Comparison of ENCODE assay signal across 1 fruit fly cellular context in the genomic region with DNA sequence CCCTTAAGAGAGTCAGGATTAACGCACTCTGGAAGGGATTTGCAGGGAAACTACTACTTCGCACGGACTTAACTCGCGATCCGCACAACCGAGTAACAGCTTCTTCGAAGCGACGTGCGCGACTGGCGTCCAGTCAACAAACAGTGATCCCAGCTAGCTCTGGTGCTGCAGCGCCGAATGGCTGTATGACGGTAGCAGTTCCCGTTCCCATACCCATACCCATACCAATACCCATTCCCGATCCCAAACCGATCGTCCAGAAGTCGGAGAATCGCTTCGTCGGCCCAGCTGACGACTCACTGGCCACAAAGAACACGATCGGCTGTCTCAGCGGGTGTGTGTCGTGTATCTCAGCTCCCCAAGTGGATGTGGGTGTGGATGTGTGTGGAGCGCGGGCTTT.
TF ChIP-seq lines count a peak whose summit lies in the region.

A gene (minus strand): TSS at position 384 of the 400 bp plus-strand sequence.

TF ChIP-seq in whole organism, embryonic, 481 proteins besides CTCF, POLR2A, EP300 and RAD21 (continued from another document and continues in another):
- TF ChIP-seq tna (GFP tag; IDR thresholded peaks at IDR 0.05; lab: Robert Waterston, UW; ENCODE audit: partially characterized antibody) (no peak), CG3163 (GFP tag; optimal IDR thresholded peaks at IDR 0.05; lab: Kevin White, UChicago) (peak; percentile 25), cg (GFP tag; optimal IDR thresholded peaks at IDR 0.05; lab: Kevin White, UChicago) (peak; percentile 39), Nf-YB (GFP tag; optimal IDR thresholded peaks at IDR 0.05; lab: Kevin White, UChicago) (no peak), nom (GFP tag; optimal IDR thresholded peaks at IDR 0.05; lab: Kevin White, UChicago) (peak; percentile 74), CG11560 (tag; IDR thresholded peaks at IDR 0.05; lab: Robert Waterston, UW) (no peak), CG12104 (GFP tag; optimal IDR thresholded peaks at IDR 0.05; lab: Kevin White, UChicago) (no peak), sug (tag; optimal IDR thresholded peaks at IDR 0.05; lab: Kevin White, UChicago) (peak; percentile 76), CG16863 (GFP tag; optimal IDR thresholded peaks at IDR 0.05; lab: Kevin White, UChicago) (no peak), da (GFP tag; optimal IDR thresholded peaks at IDR 0.05; lab: Kevin White, UChicago) (no peak), Six4 (GFP tag; optimal IDR thresholded peaks at IDR 0.05; lab: Kevin White, UChicago) (no peak), prd (optimal IDR thresholded peaks at IDR 0.05; lab: Kevin White, UChicago) (no peak), prd (GFP tag; IDR thresholded peaks at IDR 0.05; lab: Robert Waterston, UW) (no peak), Tbp (GFP tag; optimal IDR thresholded peaks at IDR 0.05; lab: Kevin White, UChicago) (no peak), jing (GFP tag; optimal IDR thresholded peaks at IDR 0.05; lab: Kevin White, UChicago) (no peak), fru (optimal IDR thresholded peaks at IDR 0.05; lab: Kevin White, UChicago) (no peak), CG2889 (GFP tag; IDR thresholded peaks at IDR 0.05; lab: Robert Waterston, UW) (no peak), Dref (GFP tag; IDR thresholded peaks at IDR 0.05; lab: Robert Waterston, UW) (peak; percentile 34; the same call in 1 of the 2 replicates), tin (GFP tag; optimal IDR thresholded peaks at IDR 0.05; lab: Kevin White, UChicago) (no peak), otp (GFP tag; IDR thresholded peaks at IDR 0.05; lab: Robert Waterston, UW) (no peak), CG12236 (GFP tag; optimal IDR thresholded peaks at IDR 0.05; lab: Kevin White, UChicago) (no peak), ken (GFP tag; IDR thresholded peaks at IDR 0.05; lab: Robert Waterston, UW) (no peak), pros (GFP tag; optimal IDR thresholded peaks at IDR 0.05; lab: Kevin White, UChicago) (no peak), CG2199 (GFP tag; IDR thresholded peaks at IDR 0.05; lab: Robert Waterston, UW) (no peak), Hsf (GFP tag; optimal IDR thresholded peaks at IDR 0.05; lab: Kevin White, UChicago) (no peak), eyg (GFP tag; optimal IDR thresholded peaks at IDR 0.05; lab: Kevin White, UChicago) (no peak), gsb-n (tag; optimal IDR thresholded peaks at IDR 0.05; lab: Kevin White, UChicago) (no peak), Spps (tag; optimal IDR thresholded peaks at IDR 0.05; lab: Kevin White, UChicago) (no peak), CG6689 (GFP tag; IDR thresholded peaks at IDR 0.05; lab: Robert Waterston, UW) (no peak), zen (tag; optimal IDR thresholded peaks at IDR 0.05; lab: Kevin White, UChicago) (no peak), HLHmδ (GFP tag; optimal IDR thresholded peaks at IDR 0.05; lab: Kevin White, UChicago) (no peak), CG5180 (GFP tag; optimal IDR thresholded peaks at IDR 0.05; lab: Kevin White, UChicago) (no peak), CrebB (tag; optimal IDR thresholded peaks at IDR 0.05; lab: Kevin White, UChicago) (peak; percentile 0), CG14014 (GFP tag; IDR thresholded peaks at IDR 0.05; lab: Robert Waterston, UW) (no peak; the same call in 1 of the 2 replicates), salm (tag; optimal IDR thresholded peaks at IDR 0.05; lab: Kevin White, UChicago) (no peak), az2 (GFP tag; optimal IDR thresholded peaks at IDR 0.05; lab: Kevin White, UChicago) (no peak), onecut (GFP tag; IDR thresholded peaks at IDR 0.05; lab: Robert Waterston, UW) (no peak), CG3995 (GFP tag; optimal IDR thresholded peaks at IDR 0.05; lab: Kevin White, UChicago) (peak; percentile 85), CG31441 (GFP tag; IDR thresholded peaks at IDR 0.05; lab: Robert Waterston, UW) (no peak), Dad (GFP tag; optimal IDR thresholded peaks at IDR 0.05; lab: Kevin White, UChicago) (no peak), Pdp1 (GFP tag; optimal IDR thresholded peaks at IDR 0.05; lab: Kevin White, UChicago) (no peak), CG32532 (GFP tag; IDR thresholded peaks at IDR 0.05; lab: Robert Waterston, UW) (peak; percentile 52; the same call in 1 of the 2 replicates), CG14860 (GFP tag; IDR thresholded peaks at IDR 0.05; lab: Robert Waterston, UW; ENCODE audit: partially characterized antibody) (no peak), Taf1 (GFP tag; IDR thresholded peaks at IDR 0.05; lab: Robert Waterston, UW) (no peak), crc (GFP tag; optimal IDR thresholded peaks at IDR 0.05; lab: Kevin White, UChicago) (no peak), Neu2 (GFP tag; optimal IDR thresholded peaks at IDR 0.05; lab: Kevin White, UChicago; ENCODE audit: borderline replicate concordance) (no peak), Atf-2 (GFP tag; optimal IDR thresholded peaks at IDR 0.05; lab: Kevin White, UChicago) (no peak), CG12391 (tag; optimal IDR thresholded peaks at IDR 0.05; lab: Kevin White, UChicago) (no peak), CG9215 (GFP tag; IDR thresholded peaks at IDR 0.05; lab: Robert Waterston, UW) (no peak), pho (GFP tag; optimal IDR thresholded peaks at IDR 0.05; lab: Kevin White, UChicago) (peak; percentile 7), disco-r (GFP tag; optimal IDR thresholded peaks at IDR 0.05; lab: Kevin White, UChicago) (no peak), Opbp (GFP tag; IDR thresholded peaks at IDR 0.05; lab: Robert Waterston, UW; ENCODE audit: partially characterized antibody) (0 out of 3 replicates have a peak, but pooled peaks have one; percentile 7), CG10431 (GFP tag; optimal IDR thresholded peaks at IDR 0.05; lab: Kevin White, UChicago) (no peak), CG31224 (GFP tag; IDR thresholded peaks at IDR 0.05; lab: Robert Waterston, UW) (no peak), wor (GFP tag; IDR thresholded peaks at IDR 0.05; lab: Robert Waterston, UW) (no peak), so (GFP tag; IDR thresholded peaks at IDR 0.05; lab: Robert Waterston, UW) (peak; percentile 19; the same call in 1 of the 3 replicates), gt (GFP tag; IDR thresholded peaks at IDR 0.05; lab: Robert Waterston, UW) (no peak), CG2875 (GFP tag; optimal IDR thresholded peaks at IDR 0.05; lab: Kevin White, UChicago) (no peak), Rfx (GFP tag; IDR thresholded peaks at IDR 0.05; lab: Robert Waterston, UW) (peak; percentile 52), inv (GFP tag; IDR thresholded peaks at IDR 0.05; lab: Robert Waterston, UW; ENCODE audit: partially characterized antibody) (no peak), ash1 (GFP tag; optimal IDR thresholded peaks at IDR 0.05; lab: Kevin White, UChicago) (peak; percentile 52), Hmr (GFP tag; optimal IDR thresholded peaks at IDR 0.05; lab: Kevin White, UChicago) (no peak), Deaf1 (tag; optimal IDR thresholded peaks at IDR 0.05; lab: Kevin White, UChicago) (peak; percentile 97), slbo (GFP tag; IDR thresholded peaks at IDR 0.05; lab: Robert Waterston, UW) (no peak), CG1233 (GFP tag; optimal IDR thresholded peaks at IDR 0.05; lab: Kevin White, UChicago) (no peak), lbe (GFP tag; optimal IDR thresholded peaks at IDR 0.05; lab: Kevin White, UChicago) (peak; percentile 49), E2f2 (GFP tag; IDR thresholded peaks at IDR 0.05; lab: Robert Waterston, UW) (no peak), pzg (GFP tag; optimal IDR thresholded peaks at IDR 0.05; lab: Kevin White, UChicago) (peak; percentile 11), CG7928 (GFP tag; optimal IDR thresholded peaks at IDR 0.05; lab: Kevin White, UChicago) (no peak), mam (GFP tag; optimal IDR thresholded peaks at IDR 0.05; lab: Kevin White, UChicago) (no peak), CG15696 (tag; optimal IDR thresholded peaks at IDR 0.05; lab: Kevin White, UChicago) (no peak), B-H2 (GFP tag; optimal IDR thresholded peaks at IDR 0.05; lab: Kevin White, UChicago) (peak; percentile 63), Fer3 (tag; optimal IDR thresholded peaks at IDR 0.05; lab: Kevin White, UChicago) (peak; percentile 21), YL-1 (GFP tag; optimal IDR thresholded peaks at IDR 0.05; lab: Kevin White, UChicago) (no peak), Sox102F (GFP tag; optimal IDR thresholded peaks at IDR 0.05; lab: Kevin White, UChicago) (no peak), H2.0 (GFP tag; IDR thresholded peaks at IDR 0.05; lab: Robert Waterston, UW) (no peak), D (optimal IDR thresholded peaks at IDR 0.05; lab: Kevin White, UChicago) (no peak), D (GFP tag; optimal IDR thresholded peaks at IDR 0.05; lab: Kevin White, UChicago) (no peak), CG17328 (GFP tag; IDR thresholded peaks at IDR 0.05; lab: Robert Waterston, UW) (no peak), Nf-YA (GFP tag; IDR thresholded peaks at IDR 0.05; lab: Robert Waterston, UW) (no peak), CG34422 (GFP tag; IDR thresholded peaks at IDR 0.05; lab: Robert Waterston, UW) (0 out of 3 replicates have a peak, but pooled peaks have one; percentile 21), sens-2 (GFP tag; IDR thresholded peaks at IDR 0.05; lab: Robert Waterston, UW) (no peak), sqz (GFP tag; optimal IDR thresholded peaks at IDR 0.05; lab: Kevin White, UChicago) (no peak), CG31365 (tag; optimal IDR thresholded peaks at IDR 0.05; lab: Kevin White, UChicago) (no peak), CG13123 (GFP tag; optimal IDR thresholded peaks at IDR 0.05; lab: Kevin White, UChicago) (no peak), CG12299 (tag; optimal IDR thresholded peaks at IDR 0.05; lab: Kevin White, UChicago) (no peak), NC2β (GFP tag; optimal IDR thresholded peaks at IDR 0.05; lab: Kevin White, UChicago) (no peak), CG10321 (GFP tag; IDR thresholded peaks at IDR 0.05; lab: Robert Waterston, UW) (no peak), BtbVII (GFP tag; optimal IDR thresholded peaks at IDR 0.05; lab: Kevin White, UChicago) (no peak), fd96Cb (tag; optimal IDR thresholded peaks at IDR 0.05; lab: Kevin White, UChicago) (no peak), CG18599 (GFP tag; optimal IDR thresholded peaks at IDR 0.05; lab: Kevin White, UChicago) (peak; percentile 43), Asciz (GFP tag; optimal IDR thresholded peaks at IDR 0.05; lab: Kevin White, UChicago) (no peak), CG6654 (GFP tag; optimal IDR thresholded peaks at IDR 0.05; lab: Kevin White, UChicago) (no peak), vnd (GFP tag; IDR thresholded peaks at IDR 0.05; lab: Robert Waterston, UW; ENCODE audit: partially characterized antibody) (no peak), aop (GFP tag; IDR thresholded peaks at IDR 0.05; lab: Robert Waterston, UW) (no peak), CG14050 (GFP tag; IDR thresholded peaks at IDR 0.05; lab: Robert Waterston, UW) (no peak), chm (GFP tag; IDR thresholded peaks at IDR 0.05; lab: Robert Waterston, UW) (no peak), jigr1 (GFP tag; IDR thresholded peaks at IDR 0.05; lab: Robert Waterston, UW) (no peak), CG13894 (tag; optimal IDR thresholded peaks at IDR 0.05; lab: Kevin White, UChicago) (peak; percentile 83), eve (GFP tag; optimal IDR thresholded peaks at IDR 0.05; lab: Kevin White, UChicago) (no peak), CG10147 (GFP tag; optimal IDR thresholded peaks at IDR 0.05; lab: Kevin White, UChicago) (no peak), oc (tag; optimal IDR thresholded peaks at IDR 0.05; lab: Kevin White, UChicago) (no peak), kah (GFP tag; optimal IDR thresholded peaks at IDR 0.05; lab: Kevin White, UChicago) (no peak), bigmax (GFP tag; optimal IDR thresholded peaks at IDR 0.05; lab: Kevin White, UChicago) (no peak), Jarid2 (GFP tag; optimal IDR thresholded peaks at IDR 0.05; lab: Kevin White, UChicago) (peak; percentile 40), wdn (GFP tag; IDR thresholded peaks at IDR 0.05; lab: Robert Waterston, UW) (no peak), Drgx (GFP tag; IDR thresholded peaks at IDR 0.05; lab: Robert Waterston, UW) (peak; percentile 36), Fer2 (tag; optimal IDR thresholded peaks at IDR 0.05; lab: Kevin White, UChicago) (no peak), Lim3 (GFP tag; IDR thresholded peaks at IDR 0.05; lab: Robert Waterston, UW) (no peak), Aef1 (GFP tag; IDR thresholded peaks at IDR 0.05; lab: Robert Waterston, UW) (no peak), shn (GFP tag; optimal IDR thresholded peaks at IDR 0.05; lab: Kevin White, UChicago) (no peak), lola (GFP tag; optimal IDR thresholded peaks at IDR 0.05; lab: Kevin White, UChicago) (no peak), NK7.1 (GFP tag; optimal IDR thresholded peaks at IDR 0.05; lab: Kevin White, UChicago) (no peak), slou (GFP tag; optimal IDR thresholded peaks at IDR 0.05; lab: Kevin White, UChicago) (no peak), CG8290 (GFP tag; optimal IDR thresholded peaks at IDR 0.05; lab: Kevin White, UChicago) (no peak), CG8290 (tag; optimal IDR thresholded peaks at IDR 0.05; lab: Kevin White, UChicago) (peak in 1 of 2 experiments; percentile 73), Abd-B (GFP tag; optimal IDR thresholded peaks at IDR 0.05; lab: Kevin White, UChicago) (no peak), fd102C (GFP tag; optimal IDR thresholded peaks at IDR 0.05; lab: Kevin White, UChicago) (no peak), CG9797 (GFP tag; optimal IDR thresholded peaks at IDR 0.05; lab: Kevin White, UChicago) (no peak), CG16813 (GFP tag; IDR thresholded peaks at IDR 0.05; lab: Robert Waterston, UW; ENCODE audit: partially characterized antibody) (no peak), fu2 (GFP tag; optimal IDR thresholded peaks at IDR 0.05; lab: Kevin White, UChicago) (no peak), chn (GFP tag; optimal IDR thresholded peaks at IDR 0.05; lab: Kevin White, UChicago) (no peak), nau (GFP tag; optimal IDR thresholded peaks at IDR 0.05; lab: Kevin White, UChicago) (no peak), Atf6 (GFP tag; IDR thresholded peaks at IDR 0.05; lab: Robert Waterston, UW) (peak; percentile 28; the same call in 1 of the 2 replicates), CG5953 (GFP tag; IDR thresholded peaks at IDR 0.05; lab: Robert Waterston, UW) (peak; percentile 37; the same call in 1 of the 2 replicates), klu (GFP tag; IDR thresholded peaks at IDR 0.05; lab: Robert Waterston, UW) (no peak), Camta (GFP tag; optimal IDR thresholded peaks at IDR 0.05; lab: Kevin White, UChicago) (no peak), CG4360 (GFP tag; IDR thresholded peaks at IDR 0.05; lab: Robert Waterston, UW) (no peak), CG13296 (GFP tag; optimal IDR thresholded peaks at IDR 0.05; lab: Kevin White, UChicago) (no peak), p53 (GFP tag; optimal IDR thresholded peaks at IDR 0.05; lab: Kevin White, UChicago) (no peak), exex (tag; optimal IDR thresholded peaks at IDR 0.05; lab: Kevin White, UChicago) (peak; percentile 51), croc (GFP tag; conservative IDR thresholded peaks at IDR 0.05; lab: Robert Waterston, UW) (no peak), D19A (tag; optimal IDR thresholded peaks at IDR 0.05; lab: Kevin White, UChicago) (no peak)
